Fruit fly (Drosophila melanogaster) whole organism, wandering third instar larva: Measurements from ENCODE around the gene Cox11.

ENCODE experiments used
- Abd-B ChIP-seq: fragments of >200 bp; optimal IDR thresholded peaks from 2 replicates; lab custom pipeline; 2017; ENCODE audit warnings: missing biosample characterization, missing genetic modification characterization
- CG32264 ChIP-seq: fragments of 200-800 bp; sonication (Bioruptor generic); optimal IDR thresholded peaks from 2 replicates; lab custom pipeline; 2016; ENCODE audit warnings: missing biosample characterization, missing genetic modification characterization
- CG9705 ChIP-seq: fragments of 200-800 bp; sonication (Bioruptor generic); optimal IDR thresholded peaks from 2 replicates; lab custom pipeline; 2018; ENCODE audit warnings: missing biosample characterization, mild to moderate bottlenecking, missing genetic modification characterization
- CrebA ChIP-seq: fragments of 200-800 bp; sonication (Bioruptor generic); optimal IDR thresholded peaks from 2 replicates; lab custom pipeline; 2016; ENCODE audit warnings: missing biosample characterization, mild to moderate bottlenecking, missing genetic modification characterization, borderline replicate concordance
- Dfd ChIP-seq: fragments of >200 bp; optimal IDR thresholded peaks from 2 replicates; lab custom pipeline; 2017; ENCODE audit warnings: missing biosample characterization, missing genetic modification characterization
- Dif ChIP-seq: fragments of 200-275, 200-300 bp; sonication (Bioruptor generic); optimal IDR thresholded peaks from 2 replicates; lab custom pipeline; 2018; ENCODE audit warnings: missing biosample characterization, missing genetic modification characterization; ENCODE audit not compliant: partially characterized antibody
- GATAd ChIP-seq: sonication (Bioruptor generic); optimal IDR thresholded peaks from 2 replicates; lab custom pipeline; 2016; ENCODE audit warnings: missing biosample characterization, missing genetic modification characterization
- HLH106 ChIP-seq: fragments of 200-800 bp; optimal IDR thresholded peaks from 3 replicates; lab custom pipeline; 2019; ENCODE audit warnings: missing biosample characterization, mild to moderate bottlenecking, missing genetic modification characterization, moderate library complexity
- Hnf4 ChIP-seq: fragments of 200-800 bp; sonication (Bioruptor generic); optimal IDR thresholded peaks from 2 replicates; lab custom pipeline; 2016; ENCODE audit warnings: missing biosample characterization, mild to moderate bottlenecking, missing genetic modification characterization
- Hr83 ChIP-seq: fragments of 200-300 bp; sonication (Bioruptor generic); optimal IDR thresholded peaks from 2 replicates; lab custom pipeline; 2016; ENCODE audit warnings: missing biosample characterization, mild to moderate bottlenecking, missing genetic modification characterization, moderate library complexity; ENCODE audit not compliant: poor library complexity, severe bottlenecking
- Jra ChIP-seq: sonication (Bioruptor generic); optimal IDR thresholded peaks from 2 replicates; lab custom pipeline; 2016; ENCODE audit warnings: missing biosample characterization, missing genetic modification characterization
- Mio ChIP-seq: sonication (Bioruptor generic); optimal IDR thresholded peaks from 2 replicates; lab custom pipeline; 2016; ENCODE audit warnings: missing biosample characterization, missing genetic modification characterization
- Myc ChIP-seq: fragments of >200 bp; optimal IDR thresholded peaks from 2 replicates; lab custom pipeline; 2017
- N ChIP-seq: fragments of >200 bp; optimal IDR thresholded peaks from 2 replicates; lab custom pipeline; 2018; ENCODE audit warnings: missing biosample characterization, missing external identifiers, missing genetic modification characterization
- OdsH ChIP-seq: fragments of 200-800 bp; sonication (Bioruptor generic); optimal IDR thresholded peaks from 2 replicates; lab custom pipeline; 2016; ENCODE audit warnings: missing biosample characterization, mild to moderate bottlenecking, missing genetic modification characterization
- Rel ChIP-seq, 2 experiments: fragments of 200-800 bp; sonication (Bioruptor generic) in 1 of 2; optimal IDR thresholded peaks; 2 replicates in 1 of 2; 3 replicates in 1 of 2; lab custom pipeline; 2016 to 2019; ENCODE audit warnings: mild to moderate bottlenecking in 2 of 2, missing biosample characterization in 2 of 2, missing genetic modification characterization in 2 of 2, moderate library complexity in 1 of 2
- Sp1 ChIP-seq: fragments of 200-800 bp; sonication (Bioruptor generic); optimal IDR thresholded peaks from 3 replicates; lab custom pipeline; 2019; ENCODE audit warnings: missing biosample characterization, mild to moderate bottlenecking, missing genetic modification characterization, moderate library complexity
- Vsx2 ChIP-seq: fragments of 200-300, 225-300 bp; sonication (Bioruptor generic); optimal IDR thresholded peaks from 2 replicates; lab custom pipeline; 2018; ENCODE audit warnings: missing biosample characterization, missing genetic modification characterization; ENCODE audit not compliant: partially characterized antibody
- br ChIP-seq: fragments of 200-800 bp; sonication (Bioruptor generic); optimal IDR thresholded peaks from 2 replicates; lab custom pipeline; 2016; ENCODE audit warnings: missing biosample characterization, missing genetic modification characterization
- brk ChIP-seq: fragments of 200-800 bp; sonication (Bioruptor generic); optimal IDR thresholded peaks from 2 replicates; lab custom pipeline; 2016; ENCODE audit warnings: missing biosample characterization, mild to moderate bottlenecking, missing genetic modification characterization
- dl ChIP-seq, 2 experiments: fragments of 175-275, 200-275 bp in 1 of 2; fragments of 200-275 bp in 1 of 2; sonication (Bioruptor generic); optimal IDR thresholded peaks; lab custom pipeline; 2018; ENCODE audit warnings: mild to moderate bottlenecking in 2 of 2, missing biosample characterization in 2 of 2, missing genetic modification characterization in 2 of 2, moderate library complexity in 2 of 2; ENCODE audit not compliant: partially characterized antibody in 2 of 2, insufficient read depth in 1 of 2
- dmrt93B ChIP-seq: fragments of 200-800 bp; sonication (Bioruptor generic); optimal IDR thresholded peaks from 2 replicates; lab custom pipeline; 2018; ENCODE audit warnings: missing biosample characterization, mild to moderate bottlenecking, missing genetic modification characterization
- dsf ChIP-seq: sonication (Bioruptor generic); optimal IDR thresholded peaks from 2 replicates; lab custom pipeline; 2016; ENCODE audit warnings: missing biosample characterization, missing genetic modification characterization, borderline replicate concordance
- ey ChIP-seq: fragments of 200-800 bp; sonication (Bioruptor generic); optimal IDR thresholded peaks from 2 replicates; lab custom pipeline; 2016; ENCODE audit warnings: missing biosample characterization, missing genetic modification characterization
- foxo ChIP-seq, 2 experiments: fragments of 200-800 bp; sonication (Bioruptor generic); optimal IDR thresholded peaks; 2 replicates in 1 of 2; 3 replicates in 1 of 2; lab custom pipeline; 2016 to 2017; ENCODE audit warnings: missing biosample characterization in 2 of 2, missing genetic modification characterization in 2 of 2
- fru ChIP-seq: fragments of 200-800 bp; sonication (Bioruptor generic); optimal IDR thresholded peaks from 3 replicates; lab custom pipeline; 2016; ENCODE audit warnings: missing biosample characterization, mild to moderate bottlenecking, missing genetic modification characterization
- h ChIP-seq: fragments of 200-800 bp; sonication (Bioruptor generic); optimal IDR thresholded peaks from 3 replicates; lab custom pipeline; 2016; ENCODE audit warnings: missing biosample characterization, mild to moderate bottlenecking, missing genetic modification characterization
- jim ChIP-seq: fragments of 175-275, 200-325 bp; sonication (Bioruptor generic); optimal IDR thresholded peaks from 2 replicates; lab custom pipeline; 2016; ENCODE audit warnings: missing biosample characterization, mild to moderate bottlenecking, missing genetic modification characterization
- lola ChIP-seq: fragments of >200 bp; optimal IDR thresholded peaks from 2 replicates; lab custom pipeline; 2017; ENCODE audit warnings: missing biosample characterization, missing genetic modification characterization
- pan ChIP-seq: fragments of >200 bp; optimal IDR thresholded peaks from 2 replicates; lab custom pipeline; 2017
- psq ChIP-seq: fragments of 200-800 bp; sonication (Bioruptor generic); optimal IDR thresholded peaks from 3 replicates; lab custom pipeline; 2017; ENCODE audit warnings: missing biosample characterization, mild to moderate bottlenecking, missing genetic modification characterization, moderate library complexity
- rgr ChIP-seq: fragments of 200-800 bp; sonication (Bioruptor generic); optimal IDR thresholded peaks from 3 replicates; lab custom pipeline; 2016; ENCODE audit warnings: missing biosample characterization, mild to moderate bottlenecking, missing genetic modification characterization
- sage ChIP-seq: fragments of 200-800 bp; sonication (Bioruptor generic); optimal IDR thresholded peaks from 2 replicates; lab custom pipeline; 2016; ENCODE audit warnings: missing biosample characterization, mild to moderate bottlenecking, missing genetic modification characterization
- sv ChIP-seq: fragments of 200-800 bp; sonication (Bioruptor generic); optimal IDR thresholded peaks from 3 replicates; lab custom pipeline; 2016; ENCODE audit warnings: missing biosample characterization, missing genetic modification characterization
- tai ChIP-seq: sonication (Bioruptor generic); optimal IDR thresholded peaks from 2 replicates; lab custom pipeline; 2016; ENCODE audit warnings: missing biosample characterization, missing genetic modification characterization
- usp ChIP-seq: fragments of >200 bp; optimal IDR thresholded peaks from 2 replicates; lab custom pipeline; 2017; ENCODE audit warnings: missing biosample characterization, missing genetic modification characterization

Gene Cox11

DNA sequence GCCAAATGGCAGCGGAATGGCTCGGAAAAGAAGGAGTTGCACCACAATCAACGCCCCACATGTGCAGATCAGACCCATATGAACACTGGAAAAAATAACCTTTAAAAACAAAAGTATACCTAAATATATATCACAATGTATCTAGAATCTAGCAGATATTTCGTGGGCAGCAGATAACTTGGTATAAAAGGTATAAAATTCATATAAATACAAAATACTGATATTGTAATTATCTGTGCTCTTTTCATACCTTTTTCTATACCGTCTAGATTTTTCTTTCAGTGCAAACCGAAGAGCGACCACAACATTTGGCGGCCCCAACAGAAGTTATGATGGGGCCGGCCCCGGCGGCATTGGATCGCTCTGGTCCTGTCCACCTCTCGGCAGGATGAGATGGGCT, 25.4 kb upstream of the Cox11 start (continued):
- TF ChIP-seq Jra (GFP tag; lab: Kevin White, UChicago) (peak; percentile 70), OdsH (GFP tag; lab: Kevin White, UChicago) (peak; percentile 80), HLH106 (tag; lab: Kevin White, UChicago) (peak; percentile 83), N (no peak), Hr83 (GFP tag; lab: Kevin White, UChicago) (no peak), dl (GFP tag; optimal IDR thresholded peaks at IDR 0.05; lab: Kevin White, UChicago; ENCODE audit: insufficient read depth in 1 of 2, partially characterized antibody in 2 of 2) (no peak), GATAd (GFP tag; lab: Kevin White, UChicago) (no peak), dsf (GFP tag; lab: Kevin White, UChicago) (no peak), Dif (no peak), usp (GFP tag; lab: Kevin White, UChicago) (no peak), dmrt93B (GFP tag; lab: Kevin White, UChicago) (peak; percentile 37), tai (peak; percentile 37)

DNA sequence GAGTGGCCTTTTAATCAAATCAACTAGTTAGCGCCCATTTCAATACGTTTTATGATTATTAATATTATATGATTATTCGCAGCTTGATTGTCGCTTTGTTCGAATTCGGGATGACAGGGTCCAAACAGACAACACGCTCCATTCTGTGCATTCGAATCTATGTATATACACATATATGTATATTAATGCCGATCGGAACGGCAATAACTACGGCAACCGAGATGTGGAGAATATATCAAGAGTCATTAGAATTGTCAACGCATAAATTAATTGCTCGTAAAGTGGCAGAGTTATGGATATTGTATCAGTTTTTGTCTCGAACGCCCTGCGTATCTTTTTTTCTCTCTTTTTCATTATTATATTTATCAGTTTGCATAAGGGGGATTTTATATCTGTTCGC, 23.9 kb upstream of the Cox11 start:
- no peak for TF ChIP-seq HLH106 (tag; lab: Kevin White, UChicago)
- no peak for TF ChIP-seq sage (GFP tag; lab: Kevin White, UChicago)
- TF ChIP-seq GATAd (GFP tag; lab: Kevin White, UChicago): no peak
- TF ChIP-seq dsf (GFP tag; lab: Kevin White, UChicago): no peak
- TF ChIP-seq pan: no peak
- TF ChIP-seq Hr83 (GFP tag; lab: Kevin White, UChicago): no peak
- TF ChIP-seq foxo (GFP tag; optimal IDR thresholded peaks at IDR 0.05; lab: Kevin White, UChicago): no peak
- no peak for TF ChIP-seq CG9705 (GFP tag; lab: Kevin White, UChicago)
- TF ChIP-seq brk: no peak
- no peak for TF ChIP-seq Abd-B
- TF ChIP-seq OdsH (GFP tag; lab: Kevin White, UChicago): no peak
- no peak for TF ChIP-seq ey (GFP tag; lab: Kevin White, UChicago)
- TF ChIP-seq lola (GFP tag; lab: Kevin White, UChicago): no peak

DNA sequence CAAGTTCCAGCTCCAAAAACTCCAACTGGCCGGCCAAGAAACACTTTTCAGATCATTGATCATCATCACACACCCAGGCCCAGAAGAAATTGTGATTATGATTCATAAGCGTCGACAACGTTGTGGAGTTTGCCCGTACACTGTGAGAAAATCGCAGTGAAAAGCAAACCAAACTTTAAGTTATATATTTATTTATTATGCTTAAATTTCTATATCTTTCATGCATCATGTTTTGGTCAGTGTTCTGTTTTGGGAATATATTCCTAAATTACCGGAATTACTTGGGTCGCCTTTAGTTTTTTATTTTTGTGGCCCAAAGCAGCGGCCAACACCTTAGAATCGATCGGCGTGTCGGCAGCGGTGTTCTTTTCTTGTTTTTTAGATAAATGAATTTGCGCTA, 21.6 kb upstream of the Cox11 start:
- TF ChIP-seq Abd-B (no peak), Rel (GFP tag; optimal IDR thresholded peaks at IDR 0.05; lab: Kevin White, UChicago) (no peak), Rel (tag; optimal IDR thresholded peaks at IDR 0.05; lab: Kevin White, UChicago) (no peak), fru (GFP tag; lab: Kevin White, UChicago) (peak; percentile 55), h (peak; percentile 19), GATAd (GFP tag; lab: Kevin White, UChicago) (no peak), Jra (GFP tag; lab: Kevin White, UChicago) (no peak), CrebA (no peak), Hr83 (GFP tag; lab: Kevin White, UChicago) (no peak), Dif (no peak), usp (GFP tag; lab: Kevin White, UChicago) (no peak), CG32264 (GFP tag; lab: Kevin White, UChicago) (no peak), pan (no peak), Myc (lab: Kevin White, UChicago) (no peak), psq (GFP tag; lab: Kevin White, UChicago) (peak; percentile 30), dmrt93B (GFP tag; lab: Kevin White, UChicago) (no peak), br (GFP tag; lab: Kevin White, UChicago) (peak; percentile 40), ey (GFP tag; lab: Kevin White, UChicago) (peak; percentile 28), dsf (GFP tag; lab: Kevin White, UChicago) (no peak), N (no peak), HLH106 (tag; lab: Kevin White, UChicago) (peak; percentile 12), Sp1 (GFP tag; lab: Kevin White, UChicago) (peak; percentile 32), Vsx2 (GFP tag; lab: Kevin White, UChicago) (no peak), tai (no peak), foxo (GFP tag; optimal IDR thresholded peaks at IDR 0.05; lab: Kevin White, UChicago) (peak in 1 of 2 experiments; percentile 34), Hnf4 (GFP tag; lab: Kevin White, UChicago) (peak; percentile 61), OdsH (GFP tag; lab: Kevin White, UChicago) (peak; percentile 40)

DNA sequence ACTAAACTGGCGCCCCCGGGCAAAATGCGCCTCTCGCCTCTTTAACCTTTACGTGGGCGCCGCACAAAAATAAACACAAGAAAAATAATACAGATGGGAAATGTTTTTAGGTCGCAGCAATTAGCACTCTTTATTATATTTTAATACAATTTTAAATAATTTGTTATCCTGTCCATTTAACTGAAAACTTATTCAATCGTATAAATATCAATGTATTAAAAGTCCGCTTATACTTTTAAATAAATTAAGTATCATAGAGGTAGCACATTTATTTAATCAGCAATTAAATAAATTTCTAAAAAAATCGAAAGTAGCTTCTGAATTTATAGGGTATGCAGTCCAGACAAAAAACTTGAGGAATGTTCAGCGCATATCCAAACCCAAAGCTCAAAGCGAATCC, 19.7 kb upstream of the Cox11 start:
- TF ChIP-seq CG32264 (GFP tag; lab: Kevin White, UChicago) (no peak), br (GFP tag; lab: Kevin White, UChicago) (no peak), psq (GFP tag; lab: Kevin White, UChicago) (no peak), Rel (GFP tag; optimal IDR thresholded peaks at IDR 0.05; lab: Kevin White, UChicago) (no peak), Rel (tag; optimal IDR thresholded peaks at IDR 0.05; lab: Kevin White, UChicago) (no peak), rgr (no peak), ey (GFP tag; lab: Kevin White, UChicago) (no peak), lola (GFP tag; lab: Kevin White, UChicago) (no peak), foxo (GFP tag; optimal IDR thresholded peaks at IDR 0.05; lab: Kevin White, UChicago) (no peak), h (no peak), Dfd (GFP tag; lab: Kevin White, UChicago) (no peak), jim (GFP tag; lab: Kevin White, UChicago) (no peak), N (no peak), sv (GFP tag; lab: Kevin White, UChicago) (no peak), Hr83 (GFP tag; lab: Kevin White, UChicago) (no peak), pan (no peak), Mio (no peak)
